Fruit fly (Drosophila melanogaster) whole organism, wandering third instar larva: Measurements from ENCODE around the gene Cyp4c3.
A peak's percentile ranks its signal among the peaks of the same experiment; 100 is the strongest.

ENCODE experiments used
- Abd-B ChIP-seq: fragments of >200 bp; optimal IDR thresholded peaks from 2 replicates; lab custom pipeline; 2017; ENCODE audit warnings: missing biosample characterization, missing genetic modification characterization
- CG32264 ChIP-seq: fragments of 200-800 bp; sonication (Bioruptor generic); optimal IDR thresholded peaks from 2 replicates; lab custom pipeline; 2016; ENCODE audit warnings: missing biosample characterization, missing genetic modification characterization
- CG9705 ChIP-seq: fragments of 200-800 bp; sonication (Bioruptor generic); optimal IDR thresholded peaks from 2 replicates; lab custom pipeline; 2018; ENCODE audit warnings: missing biosample characterization, mild to moderate bottlenecking, missing genetic modification characterization
- CrebA ChIP-seq: fragments of 200-800 bp; sonication (Bioruptor generic); optimal IDR thresholded peaks from 2 replicates; lab custom pipeline; 2016; ENCODE audit warnings: missing biosample characterization, mild to moderate bottlenecking, missing genetic modification characterization, borderline replicate concordance
- Dfd ChIP-seq: fragments of >200 bp; optimal IDR thresholded peaks from 2 replicates; lab custom pipeline; 2017; ENCODE audit warnings: missing biosample characterization, missing genetic modification characterization
- Dif ChIP-seq: fragments of 200-275, 200-300 bp; sonication (Bioruptor generic); optimal IDR thresholded peaks from 2 replicates; lab custom pipeline; 2018; ENCODE audit warnings: missing biosample characterization, missing genetic modification characterization; ENCODE audit not compliant: partially characterized antibody
- HLH106 ChIP-seq: fragments of 200-800 bp; optimal IDR thresholded peaks from 3 replicates; lab custom pipeline; 2019; ENCODE audit warnings: missing biosample characterization, mild to moderate bottlenecking, missing genetic modification characterization, moderate library complexity
- Hnf4 ChIP-seq: fragments of 200-800 bp; sonication (Bioruptor generic); optimal IDR thresholded peaks from 2 replicates; lab custom pipeline; 2016; ENCODE audit warnings: missing biosample characterization, mild to moderate bottlenecking, missing genetic modification characterization
- Hr78 ChIP-seq: fragments of >200 bp; optimal IDR thresholded peaks from 2 replicates; lab custom pipeline; 2017; ENCODE audit warnings: missing biosample characterization, missing genetic modification characterization
- Hr83 ChIP-seq: fragments of 200-300 bp; sonication (Bioruptor generic); optimal IDR thresholded peaks from 2 replicates; lab custom pipeline; 2016; ENCODE audit warnings: missing biosample characterization, mild to moderate bottlenecking, missing genetic modification characterization, moderate library complexity; ENCODE audit not compliant: poor library complexity, severe bottlenecking
- Mio ChIP-seq: sonication (Bioruptor generic); optimal IDR thresholded peaks from 2 replicates; lab custom pipeline; 2016; ENCODE audit warnings: missing biosample characterization, missing genetic modification characterization
- Myc ChIP-seq: fragments of >200 bp; optimal IDR thresholded peaks from 2 replicates; lab custom pipeline; 2017
- N ChIP-seq: fragments of >200 bp; optimal IDR thresholded peaks from 2 replicates; lab custom pipeline; 2018; ENCODE audit warnings: missing biosample characterization, missing external identifiers, missing genetic modification characterization
- Rel ChIP-seq, 2 experiments: fragments of 200-800 bp; sonication (Bioruptor generic) in 1 of 2; optimal IDR thresholded peaks; 2 replicates in 1 of 2; 3 replicates in 1 of 2; lab custom pipeline; 2016 to 2019; ENCODE audit warnings: mild to moderate bottlenecking in 2 of 2, missing biosample characterization in 2 of 2, missing genetic modification characterization in 2 of 2, moderate library complexity in 1 of 2
- Sp1 ChIP-seq: fragments of 200-800 bp; sonication (Bioruptor generic); optimal IDR thresholded peaks from 3 replicates; lab custom pipeline; 2019; ENCODE audit warnings: missing biosample characterization, mild to moderate bottlenecking, missing genetic modification characterization, moderate library complexity
- brk ChIP-seq: fragments of 200-800 bp; sonication (Bioruptor generic); optimal IDR thresholded peaks from 2 replicates; lab custom pipeline; 2016; ENCODE audit warnings: missing biosample characterization, mild to moderate bottlenecking, missing genetic modification characterization
- dl ChIP-seq, 2 experiments: fragments of 175-275, 200-275 bp in 1 of 2; fragments of 200-275 bp in 1 of 2; sonication (Bioruptor generic); optimal IDR thresholded peaks; lab custom pipeline; 2018; ENCODE audit warnings: mild to moderate bottlenecking in 2 of 2, missing biosample characterization in 2 of 2, missing genetic modification characterization in 2 of 2, moderate library complexity in 2 of 2; ENCODE audit not compliant: partially characterized antibody in 2 of 2, insufficient read depth in 1 of 2
- dmrt93B ChIP-seq: fragments of 200-800 bp; sonication (Bioruptor generic); optimal IDR thresholded peaks from 2 replicates; lab custom pipeline; 2018; ENCODE audit warnings: missing biosample characterization, mild to moderate bottlenecking, missing genetic modification characterization
- ey ChIP-seq: fragments of 200-800 bp; sonication (Bioruptor generic); optimal IDR thresholded peaks from 2 replicates; lab custom pipeline; 2016; ENCODE audit warnings: missing biosample characterization, missing genetic modification characterization
- foxo ChIP-seq, 2 experiments: fragments of 200-800 bp; sonication (Bioruptor generic); optimal IDR thresholded peaks; 2 replicates in 1 of 2; 3 replicates in 1 of 2; lab custom pipeline; 2016 to 2017; ENCODE audit warnings: missing biosample characterization in 2 of 2, missing genetic modification characterization in 2 of 2
- fru ChIP-seq: fragments of 200-800 bp; sonication (Bioruptor generic); optimal IDR thresholded peaks from 3 replicates; lab custom pipeline; 2016; ENCODE audit warnings: missing biosample characterization, mild to moderate bottlenecking, missing genetic modification characterization
- h ChIP-seq: fragments of 200-800 bp; sonication (Bioruptor generic); optimal IDR thresholded peaks from 3 replicates; lab custom pipeline; 2016; ENCODE audit warnings: missing biosample characterization, mild to moderate bottlenecking, missing genetic modification characterization
- jim ChIP-seq: fragments of 175-275, 200-325 bp; sonication (Bioruptor generic); optimal IDR thresholded peaks from 2 replicates; lab custom pipeline; 2016; ENCODE audit warnings: missing biosample characterization, mild to moderate bottlenecking, missing genetic modification characterization
- lola ChIP-seq: fragments of >200 bp; optimal IDR thresholded peaks from 2 replicates; lab custom pipeline; 2017; ENCODE audit warnings: missing biosample characterization, missing genetic modification characterization
- psq ChIP-seq: fragments of 200-800 bp; sonication (Bioruptor generic); optimal IDR thresholded peaks from 3 replicates; lab custom pipeline; 2017; ENCODE audit warnings: missing biosample characterization, mild to moderate bottlenecking, missing genetic modification characterization, moderate library complexity
- rgr ChIP-seq: fragments of 200-800 bp; sonication (Bioruptor generic); optimal IDR thresholded peaks from 3 replicates; lab custom pipeline; 2016; ENCODE audit warnings: missing biosample characterization, mild to moderate bottlenecking, missing genetic modification characterization
- tai ChIP-seq: sonication (Bioruptor generic); optimal IDR thresholded peaks from 2 replicates; lab custom pipeline; 2016; ENCODE audit warnings: missing biosample characterization, missing genetic modification characterization
- usp ChIP-seq: fragments of >200 bp; optimal IDR thresholded peaks from 2 replicates; lab custom pipeline; 2017; ENCODE audit warnings: missing biosample characterization, missing genetic modification characterization
- woc ChIP-seq: sonication (Bioruptor generic); optimal IDR thresholded peaks from 2 replicates; lab custom pipeline; 2016; ENCODE audit warnings: missing biosample characterization, mild to moderate bottlenecking, missing genetic modification characterization

Gene Cyp4c3

DNA sequence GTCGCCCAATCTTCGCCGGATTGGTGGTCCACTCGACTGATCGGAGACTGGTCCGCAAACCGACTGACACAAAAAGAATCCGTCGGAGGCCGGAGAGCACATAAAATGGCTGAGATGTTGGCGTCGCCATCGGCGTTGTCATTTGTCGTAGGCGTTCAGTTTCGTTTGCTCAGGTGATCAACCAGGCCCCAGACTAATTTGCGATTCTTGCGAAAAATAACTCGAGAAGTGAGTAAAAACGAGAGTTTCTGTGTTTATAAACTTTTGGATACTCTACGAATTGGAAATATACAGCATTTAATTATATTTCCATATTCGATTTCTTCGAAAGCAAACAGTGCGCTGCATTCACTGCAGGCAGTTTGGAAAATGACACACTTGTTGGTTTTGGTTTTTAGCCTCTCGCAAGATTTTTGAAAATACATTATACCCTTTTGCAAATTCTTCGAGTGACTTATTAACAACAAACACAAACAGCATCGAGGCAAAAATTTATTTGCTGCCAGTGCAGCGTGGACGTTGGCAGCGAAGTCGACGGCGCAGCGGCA is 17.6 kb upstream of the Cyp4c3 start, which contains the start of gene CG15546:
TSS of gene CG15546 (minus strand) at position 51 of the 548 bp plus-strand sequence.
- TF ChIP-seq Dif (GFP tag; lab: Kevin White, UChicago) (no peak), HLH106 (peak; percentile 38), h (GFP tag; lab: Kevin White, UChicago) (peak; percentile 15), Hnf4 (GFP tag; lab: Kevin White, UChicago) (no peak), foxo (GFP tag; optimal IDR thresholded peaks at IDR 0.05; lab: Kevin White, UChicago) (peak in 1 of 2 experiments; percentile 13), ey (peak; percentile 7)

DNA sequence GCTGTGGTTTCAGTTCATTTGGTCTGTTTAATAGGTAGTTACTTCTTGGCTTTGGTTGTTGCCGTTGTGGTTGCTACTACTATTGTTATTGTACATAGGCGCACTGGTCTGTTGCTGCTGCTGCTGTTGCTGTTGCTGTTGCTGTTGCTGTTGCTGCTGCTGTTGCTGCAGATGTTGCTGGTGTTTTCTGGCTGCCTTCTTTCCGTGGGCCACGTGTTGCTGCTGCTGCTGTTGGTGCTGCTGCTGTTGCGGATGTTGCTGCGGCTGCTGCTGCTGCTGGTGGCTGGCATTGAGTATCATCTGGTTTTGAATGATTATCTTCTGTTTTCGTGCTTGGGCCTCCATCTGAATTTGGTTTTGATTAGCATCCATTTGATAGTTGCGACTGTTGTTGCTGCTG is 15.7 kb upstream of the Cyp4c3 start:
- TF ChIP-seq lola (GFP tag; lab: Kevin White, UChicago) (no peak), Dfd (GFP tag; lab: Kevin White, UChicago) (peak; percentile 96), Myc (lab: Kevin White, UChicago) (no peak)

DNA sequence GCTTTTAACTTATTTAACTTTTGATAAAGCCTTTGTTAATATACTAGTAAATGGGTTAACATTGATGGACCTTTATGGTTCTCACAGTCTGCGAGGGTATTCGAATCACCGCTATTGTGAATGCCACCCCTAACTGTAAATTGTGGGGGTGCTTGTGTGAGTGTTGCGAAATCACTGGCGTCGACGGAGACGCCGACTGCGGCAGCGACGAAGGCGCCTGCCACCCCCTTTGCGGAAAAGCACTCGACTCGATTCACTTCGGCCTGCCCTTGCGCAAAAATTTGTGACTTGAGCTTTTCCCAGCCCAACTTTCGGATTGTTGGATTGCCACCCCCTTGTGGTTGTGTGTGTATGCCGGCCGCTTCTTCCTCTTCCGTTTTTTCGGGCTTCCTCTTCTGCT is 13.8 kb upstream of the Cyp4c3 start:
- TF ChIP-seq jim (no peak), tai (GFP tag; lab: Kevin White, UChicago) (no peak), Dfd (GFP tag; lab: Kevin White, UChicago) (no peak)

DNA sequence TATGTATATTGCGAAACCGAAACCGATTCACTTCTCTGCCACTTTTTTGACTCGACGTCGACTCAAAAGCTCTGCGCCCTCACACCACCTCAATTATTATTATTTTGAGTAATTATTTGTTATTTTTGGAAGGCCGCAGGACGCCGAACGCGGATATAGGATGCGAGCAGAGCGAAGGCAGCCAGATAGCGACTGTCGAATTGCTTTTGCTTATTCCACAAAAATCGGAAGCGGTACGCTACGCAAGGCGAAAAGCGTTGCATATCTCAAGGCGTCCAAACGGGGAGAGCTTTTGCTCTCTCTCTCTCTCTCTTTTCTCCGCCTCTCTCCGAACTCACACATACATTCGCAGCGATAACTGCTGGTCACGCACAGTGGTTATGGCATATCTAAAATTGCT is 12.9 kb upstream of the Cyp4c3 start, which contains the start of gene CG12071:
TSS of gene CG12071 (minus strand) at position 134 of the 400 bp plus-strand sequence.
- TF ChIP-seq woc: no peak
- no peak for TF ChIP-seq Mio (GFP tag; lab: Kevin White, UChicago)
- TF ChIP-seq CG32264 (GFP tag; lab: Kevin White, UChicago): no peak
- TF ChIP-seq Myc (lab: Kevin White, UChicago): no peak

DNA sequence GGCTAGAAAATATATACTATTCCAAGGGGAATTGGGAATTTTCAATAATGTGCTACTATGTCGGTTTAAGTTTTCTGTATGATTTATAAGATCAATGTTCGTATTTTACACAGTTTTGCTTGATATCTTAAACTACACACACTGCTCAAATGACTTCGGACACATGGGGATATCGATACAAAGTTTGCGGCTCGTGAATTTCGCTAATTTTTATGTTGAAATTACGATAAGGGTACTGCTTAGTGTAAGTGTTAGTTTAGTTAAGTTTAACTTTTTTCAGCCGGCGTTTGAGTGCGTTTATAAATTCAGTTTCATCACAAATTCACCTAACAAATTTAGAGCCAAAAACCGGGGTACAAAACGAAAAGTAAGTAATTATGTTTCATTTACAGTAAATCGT is 10.4 kb upstream of the Cyp4c3 start, which contains the start of gene CG15547:
TSS of gene CG15547 (minus strand) at position 101 of the 400 bp plus-strand sequence.
- TF ChIP-seq lola (GFP tag; lab: Kevin White, UChicago): no peak
- no peak for TF ChIP-seq woc
- no peak for TF ChIP-seq Myc (lab: Kevin White, UChicago)
- no peak for TF ChIP-seq dl (GFP tag; optimal IDR thresholded peaks at IDR 0.05; lab: Kevin White, UChicago; ENCODE audit: insufficient read depth in 1 of 2, partially characterized antibody in 2 of 2)
- TF ChIP-seq CG9705 (GFP tag; lab: Kevin White, UChicago): no peak
- no peak for TF ChIP-seq Abd-B (GFP tag; lab: Kevin White, UChicago)
- TF ChIP-seq rgr (GFP tag; lab: Kevin White, UChicago): no peak
- no peak for TF ChIP-seq Hr83 (GFP tag; lab: Kevin White, UChicago)
- no peak for TF ChIP-seq Rel (GFP tag; optimal IDR thresholded peaks at IDR 0.05; lab: Kevin White, UChicago)
- no peak for TF ChIP-seq Rel (tag; optimal IDR thresholded peaks at IDR 0.05; lab: Kevin White, UChicago)
- TF ChIP-seq psq: no peak
- no peak for TF ChIP-seq ey
- no peak for TF ChIP-seq dmrt93B (GFP tag; lab: Kevin White, UChicago)
- TF ChIP-seq CG32264 (GFP tag; lab: Kevin White, UChicago): no peak
- TF ChIP-seq CrebA (GFP tag; lab: Kevin White, UChicago): no peak
- TF ChIP-seq usp (GFP tag; lab: Kevin White, UChicago): no peak
- no peak for TF ChIP-seq tai (GFP tag; lab: Kevin White, UChicago)
- TF ChIP-seq Sp1: no peak

DNA sequence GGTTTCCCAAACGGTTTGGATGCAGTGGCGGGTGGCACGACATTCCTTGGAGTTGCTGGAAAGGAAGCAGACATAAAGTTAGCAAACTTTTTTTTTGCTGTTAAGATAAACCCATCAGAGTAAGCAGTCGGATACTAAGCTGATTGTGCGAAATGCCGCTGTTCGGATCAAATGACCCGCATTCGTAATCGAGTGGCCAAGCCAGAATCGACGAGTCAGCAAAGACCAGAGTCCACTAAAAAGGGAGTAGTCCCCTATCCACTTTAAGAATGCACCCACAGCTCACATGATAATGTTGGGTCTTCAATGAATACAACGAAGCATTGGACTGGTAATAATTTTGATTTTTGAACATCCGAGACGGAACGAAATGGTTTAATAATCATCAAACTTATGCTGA is 7.0 kb upstream of the Cyp4c3 start:
- TF ChIP-seq foxo (GFP tag; optimal IDR thresholded peaks at IDR 0.05; lab: Kevin White, UChicago): no peak
- no peak for TF ChIP-seq Hr83 (GFP tag; lab: Kevin White, UChicago)
- no peak for TF ChIP-seq HLH106
- TF ChIP-seq Myc (lab: Kevin White, UChicago): no peak
- no peak for TF ChIP-seq brk (GFP tag; lab: Kevin White, UChicago)
- no peak for TF ChIP-seq woc
- no peak for TF ChIP-seq Hr78 (GFP tag; lab: Kevin White, UChicago)
- TF ChIP-seq dl (GFP tag; optimal IDR thresholded peaks at IDR 0.05; lab: Kevin White, UChicago; ENCODE audit: insufficient read depth in 1 of 2, partially characterized antibody in 2 of 2): no peak
- TF ChIP-seq usp (GFP tag; lab: Kevin White, UChicago): no peak
- TF ChIP-seq lola (GFP tag; lab: Kevin White, UChicago): no peak
- no peak for TF ChIP-seq N (GFP tag; lab: Kevin White, UChicago)
- no peak for TF ChIP-seq fru (GFP tag; lab: Kevin White, UChicago)
- no peak for TF ChIP-seq psq
